Worm (Caenorhabditis elegans) whole organism, midembryonic: ENCODE measurements around the gene F42G2.7.
A peak's percentile ranks its signal among the peaks of the same experiment; 100 is the strongest.

Experiments used
- T22C8.4 ChIP-seq: fragments of 200-800 bp; sonication (Bioruptor generic); IDR thresholded peaks from 2 replicates; pipeline ENCODE4 v1.3.6; 2022; ENCODE audit warnings: missing genetic modification characterization, missing compliant biosample characterization
- cog-1 ChIP-seq: sonication (generic microtip); optimal IDR thresholded peaks from 2 replicates; lab custom pipeline; 2016; ENCODE audit warnings: missing genetic modification characterization, missing compliant biosample characterization

The F42G2.7 gene

DNA sequence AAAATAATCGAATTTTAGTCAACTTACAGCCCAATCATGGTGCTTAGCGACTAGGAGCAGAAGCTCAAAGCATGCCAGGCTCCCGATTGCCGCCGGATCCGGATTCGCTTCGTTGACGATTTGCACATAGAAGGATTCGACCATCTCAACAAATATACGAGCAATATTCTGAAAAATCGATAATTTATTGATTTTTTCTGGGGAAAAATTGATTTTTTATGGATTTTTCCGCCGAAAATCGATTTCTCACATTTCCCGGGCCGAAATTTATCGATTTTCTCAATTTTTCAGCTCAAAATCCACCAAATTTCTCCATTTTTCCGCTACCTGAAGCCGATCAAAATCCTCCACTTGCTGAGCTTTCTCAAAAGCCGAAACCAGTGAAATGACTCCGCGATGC lies 50.9 kb downstream of the F42G2.7 start:
- no peak for TF ChIP-seq cog-1 (tag; lab: Kevin White, UChicago)
- TF ChIP-seq T22C8.4 (GFP tag; lab: Robert Waterston, UW): peak; percentile 70
